Worm (Caenorhabditis elegans): ENCODE data around the gene grl-1.

grl-1 gene

DNA sequence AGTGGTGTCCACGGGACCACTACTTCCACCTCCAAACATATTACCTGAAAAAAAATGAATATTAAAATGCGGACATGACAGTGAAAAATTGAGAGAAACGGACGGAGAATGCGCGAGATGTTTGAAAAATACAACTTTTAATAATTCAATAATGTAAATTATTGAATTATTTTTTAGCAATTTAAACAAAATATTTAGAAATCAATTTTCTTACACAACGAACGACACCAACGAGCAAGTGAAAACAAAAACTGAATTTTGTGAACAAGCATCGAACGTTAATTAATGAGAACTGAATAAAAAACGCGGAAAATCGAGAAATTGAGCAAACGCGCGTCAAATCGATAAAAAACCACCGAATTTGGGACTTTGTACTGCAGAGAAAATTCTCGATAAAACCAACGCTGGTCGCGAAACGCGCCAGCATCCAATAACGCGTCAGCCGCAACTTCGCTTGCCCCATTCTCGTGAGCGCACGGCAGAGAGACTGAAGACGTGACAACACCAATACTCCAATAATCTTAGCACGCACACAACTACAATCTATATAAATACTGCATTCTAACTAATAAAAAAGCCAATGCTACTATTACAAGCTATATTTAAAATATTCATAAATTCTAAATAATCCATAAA lies 28.7 kb downstream of the grl-1 start, which contains the start of the genes dnj-19 and nhr-47:
TSS of gene dnj-19 (minus strand) at position 51 of the 636 bp plus-strand sequence.
TSS of gene nhr-47 (plus strand) at position 447 of the 636 bp plus-strand sequence.
- TF ChIP-seq somi-1 (GFP tag; optimal IDR thresholded peaks at IDR 0.05) (peak; percentile 55), ztf-6 (GFP tag; IDR thresholded peaks at IDR 0.05) (peak; percentile 76; the same call in 1 of the 2 replicates), zfh-2 (GFP tag; conservative IDR thresholded peaks at IDR 0.05) (no peak; the same call in 1 of the 2 replicates), attf-6 (GFP tag; IDR thresholded peaks at IDR 0.05) (peak; percentile 71), Y53G8AR.9 (GFP tag; conservative IDR thresholded peaks at IDR 0.05) (peak; percentile 96), hlh-26 (GFP tag; conservative IDR thresholded peaks at IDR 0.05) (no peak), atf-7 (tag; optimal IDR thresholded peaks at IDR 0.05) (peak; percentile 87), pha-4 (tag; optimal IDR thresholded peaks at IDR 0.05) (no peak), F49E8.2 (tag; optimal IDR thresholded peaks at IDR 0.05; ENCODE audit: insufficient read depth) (peak; percentile 58), dpl-1 (GFP tag; optimal IDR thresholded peaks at IDR 0.05) (peak; percentile 63), repo-1 (tag; optimal IDR thresholded peaks at IDR 0.05) (peak; percentile 91), ceh-27 (GFP tag; optimal IDR thresholded peaks at IDR 0.05) (peak; percentile 87), ztf-26 (tag; optimal IDR thresholded peaks at IDR 0.05) (peak; percentile 91), ztf-25 (GFP tag; IDR thresholded peaks at IDR 0.05) (no peak), Y53F4B.3 (GFP tag; IDR thresholded peaks at IDR 0.05) (no peak), madf-6 (GFP tag; IDR thresholded peaks at IDR 0.05) (peak; percentile 89), bed-1 (GFP tag; IDR thresholded peaks at IDR 0.05) (no peak), unc-130 (GFP tag; optimal IDR thresholded peaks at IDR 0.05) (peak; percentile 59), snpc-3.4 (tag; optimal IDR thresholded peaks at IDR 0.05) (peak; percentile 42), B0261.1 (tag; optimal IDR thresholded peaks at IDR 0.05) (no peak), hrde-1 (tag; optimal IDR thresholded peaks at IDR 0.05; ENCODE audit: borderline replicate concordance) (no peak), hmg-1.2 (GFP tag; IDR thresholded peaks at IDR 0.05) (peak; percentile 74), madf-8 (GFP tag; conservative IDR thresholded peaks at IDR 0.05) (peak; percentile 75), nhr-120 (GFP tag; IDR thresholded peaks at IDR 0.05) (no peak), F37B4.10 (GFP tag; IDR thresholded peaks at IDR 0.05) (no peak), ztf-18 (tag; optimal IDR thresholded peaks at IDR 0.05) (peak; percentile 99), F33H1.4 (GFP tag; IDR thresholded peaks at IDR 0.05) (peak; percentile 79), F22D6.2 (tag; optimal IDR thresholded peaks at IDR 0.05) (peak; percentile 62), ztf-22 (GFP tag; optimal IDR thresholded peaks at IDR 0.05) (no peak), attf-5 (GFP tag; optimal IDR thresholded peaks at IDR 0.05) (peak; percentile 89), mcd-1 (GFP tag; IDR thresholded peaks at IDR 0.05) (peak; percentile 94), snpc-1.3 (tag; optimal IDR thresholded peaks at IDR 0.05; ENCODE audit: insufficient read depth) (no peak), tbx-9 (tag; optimal IDR thresholded peaks at IDR 0.05; ENCODE audit: borderline replicate concordance) (no peak), die-1 (tag; optimal IDR thresholded peaks at IDR 0.05) (no peak), B0336.3 (GFP tag; IDR thresholded peaks at IDR 0.05) (peak; percentile 95), cebp-1 (GFP tag; IDR thresholded peaks at IDR 0.05) (peak; percentile 53), cebp-1 (tag; optimal IDR thresholded peaks at IDR 0.05) (peak; percentile 89), ets-4 (GFP tag; optimal IDR thresholded peaks at IDR 0.05) (no peak), gei-17 (GFP tag; optimal IDR thresholded peaks at IDR 0.05) (peak; percentile 50), madf-10 (tag; optimal IDR thresholded peaks at IDR 0.05) (peak; percentile 75), nfyb-1 (GFP tag; IDR thresholded peaks at IDR 0.05) (peak; percentile 95), snpc-4 (GFP tag; optimal IDR thresholded peaks at IDR 0.05) (peak; percentile 52), snpc-4 (tag; optimal IDR thresholded peaks at IDR 0.05) (peak in 3 of 4 experiments; percentile 76 to 84 (median 78)), ccch-3 (GFP tag; optimal IDR thresholded peaks at IDR 0.05) (no peak), dox-1 (GFP tag; IDR thresholded peaks at IDR 0.05) (peak; percentile 95), Y56A3A.18 (GFP tag; IDR thresholded peaks at IDR 0.05) (peak; percentile 96), F23B12.7 (tag; optimal IDR thresholded peaks at IDR 0.05; ENCODE audit: insufficient read depth) (peak; percentile 52), mxl-1 (tag; optimal IDR thresholded peaks at IDR 0.05) (no peak)

Measured in whole organism, young adult.